Fruit fly (Drosophila melanogaster): ENCODE data around the gene Dronc.

The Dronc gene

DNA sequence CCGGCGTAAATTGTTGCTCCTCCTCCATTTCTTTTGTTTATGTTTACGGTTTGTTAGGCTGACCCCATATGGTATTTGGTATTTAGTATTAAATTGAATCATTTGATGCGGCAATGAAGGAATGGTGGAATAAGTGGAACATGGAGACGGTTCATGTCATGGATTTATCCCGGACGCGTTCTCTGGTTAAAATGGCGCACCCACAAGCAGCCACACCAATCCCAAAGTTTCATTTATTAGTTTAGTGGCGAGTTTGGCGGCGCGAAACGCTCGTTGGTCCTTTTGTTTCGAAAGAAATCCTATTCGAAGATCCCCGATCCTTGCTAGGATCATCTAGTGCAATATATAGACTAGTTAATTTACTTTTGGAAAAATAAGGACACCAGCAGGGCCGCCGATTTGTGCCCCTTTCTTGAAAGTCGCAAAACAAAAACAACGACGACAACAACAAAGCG is at the start of gene Dronc, which contains the start of gene CG6685:
Gene Dronc (plus strand): TSS at position 213 of the 455 bp plus-strand sequence.
Gene CG6685 (minus strand): TSS at position 51 of the 455 bp plus-strand sequence.
- no peak for TF ChIP-seq CG8478 (optimal IDR thresholded peaks at IDR 0.05)
- TF ChIP-seq CTCF (optimal IDR thresholded peaks at IDR 0.05) = peak; percentile 41 to 43

DNA sequence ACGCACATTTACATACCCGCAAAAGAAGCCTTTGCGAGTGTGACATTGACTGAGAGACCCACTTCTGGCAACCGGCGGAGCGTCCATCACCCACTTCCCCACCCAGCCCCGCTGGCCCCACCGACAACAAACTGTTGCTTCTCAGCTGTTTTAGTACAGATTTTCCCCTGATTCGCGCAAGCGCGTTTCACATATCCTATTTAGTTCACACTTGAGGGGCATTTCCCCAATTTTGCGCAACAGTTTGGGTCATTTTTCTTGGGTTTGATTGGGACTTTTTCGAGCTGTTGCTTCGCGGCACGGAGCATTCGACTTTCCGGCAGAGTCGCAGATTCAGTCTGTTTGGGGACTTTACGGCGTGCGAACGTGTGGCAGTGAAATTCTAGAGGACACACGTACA is 41.1 kb upstream of the Dronc start:
- TF ChIP-seq CTCF (optimal IDR thresholded peaks at IDR 0.05) (no peak), CG8478 (optimal IDR thresholded peaks at IDR 0.05) (no peak)

DNA sequence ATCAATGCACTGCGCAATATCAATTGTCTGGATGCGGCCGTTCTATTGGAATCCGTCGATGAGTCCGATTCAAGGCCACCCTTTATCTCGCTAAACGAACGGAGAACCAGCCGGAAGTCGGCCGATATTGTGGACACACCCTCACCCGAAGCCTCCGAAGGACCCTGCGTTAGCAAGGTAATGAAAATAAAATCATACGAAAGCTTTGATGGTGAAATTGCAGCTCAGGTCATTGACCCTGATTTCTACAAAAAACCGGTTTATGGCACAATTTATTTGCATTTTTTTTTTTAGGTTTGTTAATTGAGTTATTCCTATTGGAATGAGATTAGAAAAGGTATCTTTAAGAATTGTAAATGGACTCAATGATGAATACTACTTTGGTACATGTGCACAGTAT is 879 bp downstream of the Dronc start:
- no peak for TF ChIP-seq CTCF (optimal IDR thresholded peaks at IDR 0.05)
- no peak for TF ChIP-seq CG8478 (optimal IDR thresholded peaks at IDR 0.05)

DNA sequence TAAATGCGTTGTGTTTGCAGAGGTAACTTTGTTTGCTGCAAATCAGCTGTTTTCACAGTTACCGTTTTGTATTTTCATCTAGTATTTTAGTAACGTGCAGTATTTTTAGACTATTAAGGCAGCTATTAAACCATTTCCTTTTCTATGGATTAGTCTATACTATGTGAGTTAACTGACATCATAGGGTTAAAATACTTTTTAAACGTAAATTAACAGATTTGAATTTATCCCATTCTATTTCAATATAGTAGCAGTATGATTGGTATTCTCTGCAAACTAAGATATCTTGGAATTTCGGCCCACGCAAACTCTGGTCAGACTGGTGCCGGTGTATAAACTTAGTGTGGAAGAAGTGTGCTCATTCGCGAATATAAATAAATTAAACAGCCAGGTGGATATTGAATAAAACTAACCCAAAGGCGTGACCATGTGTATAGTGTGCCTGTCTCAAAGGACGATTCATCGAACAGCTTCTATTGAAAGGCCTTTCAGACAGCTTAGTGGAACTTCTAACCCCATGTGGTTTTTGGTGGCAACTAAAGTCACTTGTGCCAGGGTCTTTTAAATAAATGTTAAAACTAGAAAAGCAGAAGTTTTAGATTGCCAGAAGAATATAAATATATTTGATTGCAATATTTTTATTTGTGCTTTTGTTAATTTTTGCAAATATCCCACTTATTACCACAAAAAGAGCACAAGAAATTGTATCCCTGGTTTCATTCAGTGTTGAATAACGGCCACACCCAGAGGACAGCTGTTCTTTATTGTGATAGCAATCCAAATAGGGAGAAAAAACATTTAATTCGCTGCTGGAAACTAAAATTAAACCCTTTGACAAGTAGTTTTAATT is 4.0 kb downstream of the Dronc start, which contains the start of the genes CG6674, CG42455 and vnc:
Gene CG6674 (minus strand): TSS at position 48 of the 850 bp plus-strand sequence.
Gene CG42455 (plus strand): TSS at position 306 of the 850 bp plus-strand sequence.
Gene vnc (plus strand): TSS at position 306 of the 850 bp plus-strand sequence.
- TF ChIP-seq CG8478 (optimal IDR thresholded peaks at IDR 0.05) (no peak), CTCF (optimal IDR thresholded peaks at IDR 0.05) (no peak)

DNA sequence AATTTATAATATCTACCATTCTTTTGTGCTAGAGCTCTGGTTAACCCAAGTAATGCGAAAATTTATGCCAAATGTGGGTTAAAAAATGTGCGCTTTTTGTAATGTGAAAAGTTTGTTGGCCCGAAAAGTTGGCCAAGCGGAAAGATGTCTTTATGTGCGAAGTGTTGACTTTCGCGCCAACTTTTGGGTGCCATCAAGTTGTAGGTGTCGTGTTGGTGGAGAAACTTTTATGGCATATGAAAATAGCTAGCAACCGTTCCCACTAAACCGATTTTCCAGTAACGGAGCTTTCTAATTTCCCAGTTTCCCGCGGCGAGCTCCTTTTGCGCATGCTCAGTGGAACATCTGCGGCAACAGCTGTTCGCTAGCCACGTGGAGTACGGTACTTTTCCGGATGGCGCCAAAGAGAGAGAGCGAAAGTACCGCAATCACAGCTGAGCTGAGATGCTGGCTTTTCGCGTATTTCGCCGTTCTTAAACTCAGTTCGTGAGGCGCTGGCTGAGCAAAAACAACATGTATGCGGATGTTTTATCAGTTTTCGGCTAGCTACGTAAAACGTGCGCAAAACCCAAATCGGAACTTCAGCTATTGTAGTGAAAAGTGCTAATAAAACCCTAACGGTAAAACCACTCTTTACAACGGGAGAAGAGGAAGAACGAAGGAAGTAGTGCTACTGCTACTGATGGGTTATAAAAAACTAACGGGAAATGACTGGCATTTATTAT is 6.1 kb downstream of the Dronc start, which contains the start of gene dpr6:
Gene dpr6 (plus strand): TSS at position 480 of the 725 bp plus-strand sequence.
- TF ChIP-seq CTCF (optimal IDR thresholded peaks at IDR 0.05) = peak; percentile 59 to 60
- TF ChIP-seq CG8478 (optimal IDR thresholded peaks at IDR 0.05) = no peak

Data from S2 (cell line).